Fruit fly (Drosophila melanogaster) whole organism, embryonic: ENCODE measurements around the gene CG14401.
A peak's percentile ranks its signal among the peaks of the same experiment; 100 is the strongest.

Source experiments
- Ada2b ChIP-seq: fragments of 200-800 bp; sonication (Bioruptor generic); IDR thresholded peaks from 2 replicates; pipeline ENCODE4 v1.3.6; 2022; ENCODE audit warnings: missing biosample characterization, missing genetic modification characterization
- Atf3 ChIP-seq: fragments of 200-800 bp; sonication (Bioruptor generic); optimal IDR thresholded peaks from 3 replicates; lab custom pipeline; 2016; ENCODE audit warnings: missing biosample characterization, missing genetic modification characterization
- CG10274 ChIP-seq: fragments of 200-800 bp; sonication (Bioruptor generic); optimal IDR thresholded peaks from 3 replicates; lab custom pipeline; 2017; ENCODE audit warnings: missing biosample characterization, mild to moderate bottlenecking, missing genetic modification characterization
- CG10321 ChIP-seq: fragments of 200-800 bp; sonication (Bioruptor generic); IDR thresholded peaks from 2 replicates; pipeline ENCODE4 v1.3.6; 2022; ENCODE audit warnings: missing biosample characterization, missing genetic modification characterization
- CG12104 ChIP-seq: fragments of 200-800 bp; sonication (Bioruptor generic); optimal IDR thresholded peaks from 3 replicates; lab custom pipeline; 2016; ENCODE audit warnings: missing biosample characterization, missing genetic modification characterization
- CG13296 ChIP-seq: fragments of 200-800 bp; sonication (Bioruptor generic); optimal IDR thresholded peaks from 3 replicates; lab custom pipeline; 2018; ENCODE audit warnings: missing biosample characterization, mild to moderate bottlenecking, missing genetic modification characterization
- CG15514 ChIP-seq: fragments of 200-800 bp; sonication (Bioruptor generic); optimal IDR thresholded peaks from 3 replicates; lab custom pipeline; 2017; ENCODE audit warnings: missing biosample characterization, missing genetic modification characterization, mild to moderate bottlenecking, moderate library complexity, missing genetic modification reagents
- CG1602 ChIP-seq: fragments of 200-800 bp; sonication (Bioruptor generic); optimal IDR thresholded peaks from 3 replicates; lab custom pipeline; 2016; ENCODE audit warnings: missing biosample characterization, missing genetic modification characterization
- CG16815 ChIP-seq: fragments of 200-800 bp; sonication (Bioruptor generic); optimal IDR thresholded peaks from 3 replicates; lab custom pipeline; 2017; ENCODE audit warnings: missing biosample characterization, mild to moderate bottlenecking, missing genetic modification characterization
- CG17328 ChIP-seq: fragments of 200-800 bp; sonication (Bioruptor generic); IDR thresholded peaks from 2 replicates; pipeline ENCODE4 v1.3.6; 2022; ENCODE audit warnings: missing biosample characterization, missing genetic modification characterization
- CG17829 ChIP-seq: fragments of 200-800 bp; optimal IDR thresholded peaks from 2 replicates; lab custom pipeline; 2019; ENCODE audit warnings: missing biosample characterization, mild to moderate bottlenecking, missing genetic modification characterization, moderate library complexity
- CG2116 ChIP-seq: fragments of 200-800 bp; sonication (Bioruptor generic); optimal IDR thresholded peaks from 3 replicates; lab custom pipeline; 2018; ENCODE audit warnings: missing biosample characterization, mild to moderate bottlenecking, missing genetic modification characterization
- CG2712 ChIP-seq: fragments of 200-800 bp; optimal IDR thresholded peaks from 3 replicates; lab custom pipeline; 2019; ENCODE audit warnings: missing biosample characterization, mild to moderate bottlenecking, missing genetic modification characterization, moderate library complexity
- CG32532 ChIP-seq: fragments of 200-800 bp; sonication (Bioruptor generic); IDR thresholded peaks from 2 replicates; pipeline ENCODE4 v1.3.6; 2022; ENCODE audit warnings: missing biosample characterization, missing genetic modification characterization
- CG3847 ChIP-seq: fragments of 200-800 bp; sonication (Bioruptor generic); IDR thresholded peaks from 2 replicates; pipeline ENCODE4 v1.3.6; 2022; ENCODE audit warnings: missing biosample characterization, missing genetic modification characterization
- CG4707 ChIP-seq: fragments of 200-800 bp; sonication (Bioruptor generic); optimal IDR thresholded peaks from 2 replicates; lab custom pipeline; 2018; ENCODE audit warnings: missing biosample characterization, mild to moderate bottlenecking, missing genetic modification characterization, moderate library complexity
- CG6654 ChIP-seq: fragments of 200-800 bp; sonication (Bioruptor generic); optimal IDR thresholded peaks from 2 replicates; lab custom pipeline; 2017; ENCODE audit warnings: missing biosample characterization, mild to moderate bottlenecking, missing genetic modification characterization
- CG8924 ChIP-seq: fragments of 200-800 bp; optimal IDR thresholded peaks from 3 replicates; lab custom pipeline; 2019; ENCODE audit warnings: missing biosample characterization, mild to moderate bottlenecking, missing genetic modification characterization, moderate library complexity
- CG9727 ChIP-seq: fragments of 200-800 bp; sonication (Bioruptor generic); optimal IDR thresholded peaks from 3 replicates; lab custom pipeline; 2017; ENCODE audit warnings: missing biosample characterization, mild to moderate bottlenecking, missing genetic modification characterization
- Dref ChIP-seq: fragments of 200-800 bp; sonication (Bioruptor generic); IDR thresholded peaks from 2 replicates; pipeline ENCODE4 v1.3.6; 2022; ENCODE audit warnings: missing biosample characterization, missing genetic modification characterization
- E2f1 ChIP-seq: fragments of 200-800 bp; sonication (Bioruptor generic); IDR thresholded peaks from 2 replicates; pipeline ENCODE4 v1.3.6; 2022; ENCODE audit warnings: missing biosample characterization, missing genetic modification characterization
- Elba2 ChIP-seq: fragments of 200-800 bp; sonication (Bioruptor generic); optimal IDR thresholded peaks from 3 replicates; lab custom pipeline; 2016; ENCODE audit warnings: missing biosample characterization, missing genetic modification characterization
- Ets65A ChIP-seq: fragments of 200-800 bp; sonication (Bioruptor generic); peaks from one replicate; lab custom pipeline; 2016; ENCODE audit warnings: missing biosample characterization, missing genetic modification characterization
- Fer2 ChIP-seq: fragments of 200-800 bp; sonication (Bioruptor generic); optimal IDR thresholded peaks from 2 replicates; lab custom pipeline; 2018; ENCODE audit warnings: missing biosample characterization, mild to moderate bottlenecking, missing genetic modification characterization, moderate library complexity
- Gug ChIP-seq: fragments of 200-800 bp; sonication (Bioruptor generic); IDR thresholded peaks from 4 replicates; pipeline ENCODE4 v1.3.6; 2022; ENCODE audit warnings: missing biosample characterization, missing genetic modification characterization
- H15 ChIP-seq: fragments of 200-800 bp; sonication (Bioruptor generic); IDR thresholded peaks from 3 replicates; pipeline ENCODE4 v1.3.6; 2022; ENCODE audit warnings: missing biosample characterization, missing genetic modification characterization
- Hey ChIP-seq: fragments of 200-800 bp; sonication (Bioruptor generic); optimal IDR thresholded peaks from 3 replicates; lab custom pipeline; 2018; ENCODE audit warnings: missing biosample characterization, mild to moderate bottlenecking, missing genetic modification characterization
- Hr3 ChIP-seq: fragments of 200-800 bp; sonication (Bioruptor generic); optimal IDR thresholded peaks from 3 replicates; lab custom pipeline; 2016; ENCODE audit warnings: missing biosample characterization, missing genetic modification characterization
- Kr ChIP-seq: fragments of 200-800 bp; sonication (Bioruptor generic); optimal IDR thresholded peaks from 2 replicates; lab custom pipeline; 2017; ENCODE audit warnings: missing biosample characterization, mild to moderate bottlenecking, missing genetic modification characterization
- Nf-YC ChIP-seq: fragments of 200-800 bp; optimal IDR thresholded peaks from 3 replicates; lab custom pipeline; 2019; ENCODE audit warnings: missing biosample characterization, mild to moderate bottlenecking, missing genetic modification characterization, moderate library complexity
- Ravus ChIP-seq: fragments of 200-800 bp; sonication (Bioruptor generic); IDR thresholded peaks from 2 replicates; pipeline ENCODE4 v1.3.6; 2022; ENCODE audit warnings: missing biosample characterization, missing genetic modification characterization
- Rfx ChIP-seq: fragments of 200-800 bp; sonication (Bioruptor generic); IDR thresholded peaks from 2 replicates; pipeline ENCODE4 v1.3.6; 2022; ENCODE audit warnings: missing biosample characterization, missing genetic modification characterization
- Sry-δ ChIP-seq: fragments of 200-800 bp; sonication (Bioruptor generic); optimal IDR thresholded peaks from 2 replicates; lab custom pipeline; 2016; ENCODE audit warnings: missing biosample characterization, missing genetic modification characterization
- ato ChIP-seq: fragments of 200-800 bp; sonication (Bioruptor generic); IDR thresholded peaks from 2 replicates; pipeline ENCODE4 v1.3.6; 2022; ENCODE audit warnings: missing biosample characterization, missing genetic modification characterization; ENCODE audit not compliant: partially characterized antibody
- bowl ChIP-seq: fragments of 200-800 bp; sonication (Bioruptor generic); IDR thresholded peaks from 2 replicates; pipeline ENCODE4 v1.3.6; 2022; ENCODE audit warnings: missing biosample characterization, missing genetic modification characterization
- cad ChIP-seq: fragments of >200 bp; optimal IDR thresholded peaks from 2 replicates; lab custom pipeline; 2017; ENCODE audit warnings: missing biosample characterization, missing genetic modification characterization
- ci ChIP-seq: fragments of 200-800 bp; sonication (Bioruptor generic); IDR thresholded peaks from 3 replicates; pipeline ENCODE4 v1.3.6; 2022; ENCODE audit warnings: missing biosample characterization, missing genetic modification characterization
- hkb ChIP-seq, 2 experiments: fragments of 200-800 bp in 1 of 2; fragments of >200 bp in 1 of 2; sonication (Bioruptor generic) in 1 of 2; IDR thresholded peaks in 1 of 2; optimal IDR thresholded peaks in 1 of 2; 2 replicates each; pipeline versions ENCODE4 v1.3.6 to Lab custom; 2017 to 2022; ENCODE audit warnings: missing biosample characterization in 1 of 2, missing genetic modification characterization in 1 of 2
- hth ChIP-seq: fragments of >200 bp; optimal IDR thresholded peaks from 2 replicates; lab custom pipeline; 2017; ENCODE audit warnings: inconsistent platforms
- ken ChIP-seq: fragments of 200-800 bp; sonication (Bioruptor generic); IDR thresholded peaks from 3 replicates; pipeline ENCODE4 v1.3.6; 2022; ENCODE audit warnings: missing biosample characterization, missing genetic modification characterization
- lbe ChIP-seq: fragments of 200-800 bp; sonication (Bioruptor generic); optimal IDR thresholded peaks from 2 replicates; lab custom pipeline; 2016; ENCODE audit warnings: missing biosample characterization, mild to moderate bottlenecking, missing genetic modification characterization
- oc ChIP-seq: fragments of 200-800 bp; sonication (Bioruptor generic); optimal IDR thresholded peaks from 2 replicates; lab custom pipeline; 2018; ENCODE audit warnings: missing biosample characterization, mild to moderate bottlenecking, missing genetic modification characterization, moderate library complexity
- sens-2 ChIP-seq: fragments of 200-800 bp; sonication (Bioruptor generic); IDR thresholded peaks from 2 replicates; pipeline ENCODE4 v1.3.6; 2022; ENCODE audit warnings: missing biosample characterization, missing genetic modification characterization
- trh ChIP-seq: fragments of 200-800 bp; sonication (Bioruptor generic); optimal IDR thresholded peaks from 2 replicates; lab custom pipeline; 2016; ENCODE audit warnings: missing biosample characterization, missing genetic modification characterization
- tup ChIP-seq: fragments of 200-800 bp; sonication (Bioruptor generic); optimal IDR thresholded peaks from 2 replicates; lab custom pipeline; 2016; ENCODE audit warnings: missing biosample characterization, mild to moderate bottlenecking, missing genetic modification characterization, moderate library complexity
- unpg ChIP-seq: fragments of 200-800 bp; sonication (Bioruptor generic); optimal IDR thresholded peaks from 3 replicates; lab custom pipeline; 2018; ENCODE audit warnings: missing biosample characterization, mild to moderate bottlenecking, missing genetic modification characterization, moderate library complexity
- zfh2 ChIP-seq: fragments of 200-800 bp; sonication (Bioruptor generic); optimal IDR thresholded peaks from 2 replicates; lab custom pipeline; 2016; ENCODE audit warnings: missing biosample characterization, missing genetic modification characterization

CG14401 gene

dm6 chr2L:20881353-20882079 is 11.9 kb downstream of the CG14401 start (continued):
- TF ChIP-seq CG2116 = no peak
- TF ChIP-seq CG4707 (GFP tag; lab: Kevin White, UChicago) = no peak
- TF ChIP-seq CG16815 (GFP tag; lab: Kevin White, UChicago) = peak; percentile 25
- TF ChIP-seq CG2712 (tag; lab: Kevin White, UChicago) = peak; percentile 33
- TF ChIP-seq Ets65A (GFP tag; lab: Kevin White, UChicago) = peak; percentile 95
- TF ChIP-seq bowl = no peak
- no peak for TF ChIP-seq oc
- no peak for TF ChIP-seq CG17829 (tag; lab: Kevin White, UChicago)
- TF ChIP-seq CG17328 (GFP tag; lab: Robert Waterston, UW) = peak; percentile 48
- peak; percentile 60; the same call in 1 of the 3 replicates for TF ChIP-seq ci
- no peak for TF ChIP-seq CG1602 (GFP tag; lab: Kevin White, UChicago)
- no peak for TF ChIP-seq CG8924 (tag; lab: Kevin White, UChicago)
- TF ChIP-seq Gug (GFP tag; lab: Robert Waterston, UW) = peak; percentile 78; the same call in 3 of the 4 replicates
- TF ChIP-seq Atf3 (GFP tag; lab: Kevin White, UChicago) = no peak
- TF ChIP-seq E2f1 (GFP tag; lab: Robert Waterston, UW) = peak; percentile 53; the same call in 1 of the 2 replicates
- TF ChIP-seq Ravus (GFP tag; lab: Robert Waterston, UW) = peak; percentile 35
- TF ChIP-seq CG12104 = no peak
- TF ChIP-seq Ada2b (GFP tag; lab: Robert Waterston, UW) = peak; percentile 31; the same call in 1 of the 2 replicates
- TF ChIP-seq CG9727 (GFP tag; lab: Kevin White, UChicago) = peak; percentile 45
- TF ChIP-seq hkb (optimal IDR thresholded peaks at IDR 0.05; lab: Kevin White, UChicago) = no peak
- peak; percentile 37; the same call in 1 of the 2 replicates for TF ChIP-seq hkb (GFP tag; IDR thresholded peaks at IDR 0.05; lab: Robert Waterston, UW)
- TF ChIP-seq ken (GFP tag; lab: Robert Waterston, UW) = 0 out of 3 replicates have a peak, but pooled peaks have one; percentile 33
- peak; percentile 29 for TF ChIP-seq lbe (GFP tag; lab: Kevin White, UChicago)
- TF ChIP-seq hth (lab: Kevin White, UChicago) = no peak
- no peak for TF ChIP-seq sens-2 (GFP tag; lab: Robert Waterston, UW)
- no peak for TF ChIP-seq Hey (tag; lab: Kevin White, UChicago)
- no peak for TF ChIP-seq trh (GFP tag; lab: Kevin White, UChicago)
- TF ChIP-seq ato (GFP tag; lab: Robert Waterston, UW) = no peak
- no peak for TF ChIP-seq Kr (GFP tag; lab: Kevin White, UChicago)
- no peak for TF ChIP-seq Fer2 (tag; lab: Kevin White, UChicago)
- peak; percentile 89 for TF ChIP-seq CG32532 (GFP tag; lab: Robert Waterston, UW)
- TF ChIP-seq H15 (GFP tag; lab: Robert Waterston, UW) = 0 out of 3 replicates have a peak, but pooled peaks have one; percentile 42
- TF ChIP-seq CG10274 = no peak
- no peak for TF ChIP-seq Nf-YC (tag; lab: Kevin White, UChicago)
- TF ChIP-seq zfh2 (GFP tag; lab: Kevin White, UChicago) = peak; percentile 61
- TF ChIP-seq CG3847 (GFP tag; lab: Robert Waterston, UW) = peak; percentile 61
- peak; percentile 3 for TF ChIP-seq tup
- no peak for TF ChIP-seq Dref (GFP tag; lab: Robert Waterston, UW)

dm6 chr2L:20883097-20883496 is 13.4 kb downstream of the CG14401 start:
- TF ChIP-seq CG13296 (GFP tag; lab: Kevin White, UChicago) (no peak), CG10321 (no peak), unpg (GFP tag; lab: Kevin White, UChicago) (no peak), cad (GFP tag; lab: Kevin White, UChicago) (no peak), CG15514 (GFP tag; lab: Kevin White, UChicago) (no peak), Sry-δ (no peak), E2f1 (GFP tag; lab: Robert Waterston, UW) (no peak), Elba2 (no peak), CG6654 (GFP tag; lab: Kevin White, UChicago) (no peak), Rfx (GFP tag; lab: Robert Waterston, UW) (no peak), ato (GFP tag; lab: Robert Waterston, UW) (no peak), Hr3 (no peak)
- TF ChIP-seq, all 482 proteins: peak for 0
